Worm (Caenorhabditis elegans) whole organism, dauer: Measurements from ENCODE around the gene ZK632.11.

Source experiments
- unc-62 ChIP-seq: sonication (generic microtip); optimal IDR thresholded peaks from 2 replicates; lab custom pipeline; 2017; ENCODE audit warnings: missing biosample characterization, missing genetic modification reagents, missing genetic modification characterization

Gene ZK632.11

DNA sequence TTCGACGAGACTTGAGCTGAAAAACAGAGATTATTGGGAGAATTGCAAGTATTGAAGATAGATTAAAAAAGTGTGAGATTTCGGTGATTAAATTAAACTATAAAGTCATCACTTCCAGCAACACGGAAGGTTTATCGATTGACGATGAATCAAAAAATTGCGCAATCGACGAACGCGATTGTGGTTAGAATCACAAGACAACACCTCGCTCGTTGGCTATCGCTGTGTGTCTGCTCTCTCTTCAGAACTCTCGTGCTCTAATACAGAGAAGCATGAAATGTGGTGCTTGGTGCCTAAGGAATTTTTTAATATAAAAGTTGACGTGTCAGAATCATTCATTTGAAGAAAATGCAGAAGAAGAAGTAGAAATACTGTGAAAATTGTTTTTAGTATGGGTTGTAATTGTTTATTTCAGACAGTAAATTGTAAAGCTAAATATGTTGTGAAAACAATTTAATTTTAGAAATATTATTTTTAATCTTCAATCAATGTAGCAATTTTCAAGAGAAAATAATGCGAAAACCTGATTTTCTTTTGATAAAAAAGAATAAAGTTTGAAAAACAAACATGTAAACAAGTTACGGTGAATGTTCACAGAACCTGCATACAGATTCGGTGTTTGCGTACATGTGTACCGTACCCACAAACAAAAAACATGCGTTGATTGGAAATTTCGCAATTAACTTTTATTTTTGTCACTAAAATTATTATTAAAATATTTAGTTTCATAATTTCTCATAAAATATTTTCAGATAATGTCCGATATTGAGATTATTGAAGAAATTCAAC is at the start of gene ZK632.11, which contains the start of gene ZK632.10:
Gene ZK632.11, plus strand, starts transcription at position 753 of the 789 bp plus-strand sequence.
Gene ZK632.10, minus strand, starts transcription at position 560 of the 789 bp plus-strand sequence.
- no peak for TF ChIP-seq unc-62 (GFP tag; lab: Kevin White, UChicago)

DNA sequence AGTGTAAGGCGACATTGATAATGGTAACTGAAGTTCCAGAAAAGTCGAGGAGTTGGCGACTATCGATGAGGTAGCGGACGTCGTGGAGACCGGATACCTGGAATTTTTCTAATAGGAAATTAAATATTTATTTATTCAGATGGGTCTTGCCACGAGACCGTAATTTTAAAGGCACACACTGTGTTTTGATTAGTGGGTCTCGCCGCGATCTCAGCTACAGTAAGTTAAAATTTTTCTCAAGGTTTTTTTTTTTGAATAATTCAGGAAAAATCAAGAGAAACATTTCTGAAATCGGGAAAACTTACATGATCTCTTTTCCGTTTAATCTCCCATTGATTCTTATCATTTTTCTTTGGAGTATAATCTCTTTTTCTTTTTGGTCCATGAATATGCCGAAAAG is 48.6 kb upstream of the ZK632.11 start:
- TF ChIP-seq unc-62 (GFP tag; lab: Kevin White, UChicago) = no peak

DNA sequence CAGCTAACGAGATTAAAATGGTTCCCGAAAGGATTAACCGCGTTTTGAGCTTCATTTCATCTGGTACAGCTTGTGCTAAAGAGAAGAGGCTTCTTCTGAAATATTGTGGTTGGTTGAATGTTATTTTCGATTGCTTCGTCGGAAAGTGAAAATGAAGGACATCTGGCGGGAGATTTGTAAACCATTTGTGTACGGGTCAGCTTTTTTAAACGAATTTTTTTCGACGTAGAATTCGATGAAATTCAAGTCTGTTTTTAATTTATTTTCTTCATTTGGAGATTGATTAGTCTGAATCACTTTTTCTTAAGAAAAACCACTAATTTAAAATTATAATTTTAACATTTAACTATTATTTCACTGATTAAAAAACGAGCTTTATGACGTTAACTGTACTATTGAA is 47.5 kb upstream of the ZK632.11 start, which contains the start of gene sqv-3:
Gene sqv-3, minus strand, starts transcription at position 101 of the 400 bp plus-strand sequence.
- TF ChIP-seq unc-62 (GFP tag; lab: Kevin White, UChicago) = no peak

DNA sequence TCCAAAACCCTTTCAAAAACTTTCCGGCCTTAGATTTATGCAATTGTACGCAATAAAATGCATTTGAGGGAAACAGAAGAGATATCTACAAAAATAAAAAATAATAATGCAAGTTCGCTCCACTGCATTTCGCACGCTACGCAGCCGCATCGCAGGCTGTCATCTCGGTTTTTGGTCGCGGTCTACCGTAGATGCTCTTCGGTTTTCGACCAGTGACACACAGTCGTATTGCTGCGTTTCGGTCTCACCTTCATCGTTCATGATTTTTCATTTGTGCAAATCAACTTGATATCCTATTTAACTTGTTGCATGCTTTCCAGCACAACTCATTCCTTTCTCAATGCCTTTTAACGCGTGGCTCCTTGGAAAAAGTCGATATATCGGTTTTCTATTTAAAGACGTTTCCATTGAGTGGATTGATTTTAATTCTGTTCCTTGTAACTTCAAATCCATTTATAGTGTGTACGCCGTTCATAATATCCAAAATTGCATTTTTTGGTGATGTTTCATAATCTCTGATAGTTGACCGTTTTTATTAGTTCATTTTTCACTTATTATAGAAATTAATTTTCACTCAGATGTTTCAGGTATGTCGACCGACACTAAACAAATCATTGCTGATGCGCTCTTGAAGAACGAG is 46.9 kb upstream of the ZK632.11 start, which contains the start of gene vha-1:
Gene vha-1, plus strand, starts transcription at position 590 of the 640 bp plus-strand sequence.
- TF ChIP-seq unc-62 (GFP tag; lab: Kevin White, UChicago) = no peak

DNA sequence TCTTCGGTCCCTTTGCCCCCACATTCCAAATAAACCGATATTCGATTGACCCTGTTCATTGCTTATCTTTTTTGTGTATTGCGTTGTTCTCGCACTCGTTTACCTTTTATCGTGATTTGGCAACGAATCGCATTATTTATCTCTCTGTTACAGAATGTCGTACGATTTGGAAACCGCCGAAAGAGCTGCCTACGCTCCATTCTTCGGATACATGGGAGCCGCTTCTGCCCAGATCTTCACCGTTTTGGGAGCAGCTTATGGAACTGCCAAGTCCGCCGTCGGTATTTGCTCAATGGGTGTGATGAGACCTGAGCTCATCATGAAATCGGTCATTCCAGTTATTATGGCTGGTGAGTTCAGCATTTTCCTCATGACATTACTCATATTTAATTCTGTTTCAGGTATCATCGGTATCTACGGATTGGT is 45.7 kb upstream of the ZK632.11 start, which contains the start of gene vha-2:
Gene vha-2, plus strand, starts transcription at position 154 of the 426 bp plus-strand sequence.
- no peak for TF ChIP-seq unc-62 (GFP tag; lab: Kevin White, UChicago)

DNA sequence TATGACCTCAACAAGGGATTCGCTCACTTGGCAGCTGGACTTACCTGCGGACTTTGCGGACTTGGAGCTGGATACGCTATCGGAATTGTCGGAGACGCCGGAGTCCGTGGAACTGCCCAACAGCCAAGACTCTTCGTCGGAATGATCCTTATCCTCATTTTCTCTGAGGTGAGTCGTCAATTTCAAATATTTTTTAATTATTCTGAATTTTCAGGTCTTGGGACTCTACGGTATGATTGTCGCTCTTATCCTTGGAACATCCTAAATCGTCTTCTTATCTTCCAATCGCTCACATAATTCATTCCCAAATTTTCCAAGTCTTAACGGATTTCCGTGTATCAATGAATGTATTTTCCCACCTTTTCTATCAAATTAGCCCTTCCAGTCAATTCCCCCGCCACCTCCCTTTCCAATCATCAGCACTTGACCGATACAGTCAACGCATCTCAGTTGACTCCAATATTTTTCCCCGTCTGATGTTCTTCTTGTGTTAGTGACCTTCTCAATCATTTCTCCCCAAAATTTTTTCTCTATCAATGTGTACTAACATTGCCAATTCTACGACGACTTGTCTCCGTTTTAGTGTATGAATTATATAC is 45.1 kb upstream of the ZK632.11 start, which contains the start of gene R10E11.6:
Gene R10E11.6, plus strand, starts transcription at position 524 of the 599 bp plus-strand sequence.
- no peak for TF ChIP-seq unc-62 (GFP tag; lab: Kevin White, UChicago)

DNA sequence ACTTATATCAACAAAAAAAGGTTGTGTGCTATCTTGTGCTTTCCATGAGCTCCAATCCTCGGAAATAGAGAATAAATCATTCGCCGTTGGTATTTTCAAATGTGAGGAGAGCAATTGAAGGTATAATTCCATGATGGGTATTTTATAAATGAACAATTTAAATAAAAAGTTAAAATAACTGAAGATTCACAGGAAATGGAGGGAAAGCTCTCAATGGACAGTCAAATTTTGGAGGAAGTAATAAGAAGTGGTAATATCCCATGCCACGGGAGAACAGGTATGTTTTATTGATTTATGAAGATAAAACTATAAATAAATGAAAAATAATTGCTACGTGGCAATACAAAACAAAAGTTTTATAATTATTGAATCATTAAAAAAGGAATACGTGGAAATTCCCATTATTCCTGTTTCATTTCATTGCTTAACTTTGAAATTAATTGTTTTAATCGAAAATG is 44.6 kb upstream of the ZK632.11 start:
- TF ChIP-seq unc-62 (GFP tag; lab: Kevin White, UChicago) = no peak

DNA sequence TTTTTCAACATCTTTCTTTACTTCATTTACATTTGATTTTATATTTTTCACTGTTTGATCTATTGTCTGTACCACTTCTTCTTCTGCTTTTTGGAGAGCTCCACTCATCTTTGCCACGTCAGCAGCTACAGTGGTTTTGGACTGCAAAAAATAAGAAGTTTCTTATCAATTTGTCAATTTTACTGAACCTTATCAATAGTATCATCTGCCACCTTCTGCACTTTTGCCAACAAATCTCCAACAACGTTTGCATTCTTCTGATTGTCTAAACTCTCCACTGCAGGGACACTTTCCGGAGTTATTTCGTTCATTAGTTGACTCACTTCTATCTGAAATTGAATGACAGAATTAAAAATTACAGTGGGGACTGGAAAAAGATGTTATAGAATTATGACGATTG is 40.9 kb upstream of the ZK632.11 start:
- no peak for TF ChIP-seq unc-62 (GFP tag; lab: Kevin White, UChicago)

DNA sequence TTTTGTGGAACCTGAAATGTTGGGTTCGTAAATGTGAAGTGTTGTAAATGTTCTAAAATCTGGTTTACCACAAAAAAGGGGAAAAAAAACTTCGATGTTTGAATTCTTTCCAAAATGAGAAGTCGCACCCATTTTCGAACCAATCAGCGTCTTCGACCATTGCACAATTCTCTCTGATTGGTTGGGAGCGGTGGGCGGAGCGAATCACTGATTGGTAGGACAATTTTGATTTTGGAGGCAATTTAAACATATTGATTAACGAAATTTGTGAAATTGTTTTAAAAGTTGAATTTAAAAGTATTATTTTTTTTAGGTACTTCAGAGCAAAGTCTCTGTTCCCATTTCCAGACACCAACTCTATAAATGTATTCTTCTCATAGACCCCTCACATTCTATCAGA is 38.6 kb upstream of the ZK632.11 start:
- no peak for TF ChIP-seq unc-62 (GFP tag; lab: Kevin White, UChicago)

DNA sequence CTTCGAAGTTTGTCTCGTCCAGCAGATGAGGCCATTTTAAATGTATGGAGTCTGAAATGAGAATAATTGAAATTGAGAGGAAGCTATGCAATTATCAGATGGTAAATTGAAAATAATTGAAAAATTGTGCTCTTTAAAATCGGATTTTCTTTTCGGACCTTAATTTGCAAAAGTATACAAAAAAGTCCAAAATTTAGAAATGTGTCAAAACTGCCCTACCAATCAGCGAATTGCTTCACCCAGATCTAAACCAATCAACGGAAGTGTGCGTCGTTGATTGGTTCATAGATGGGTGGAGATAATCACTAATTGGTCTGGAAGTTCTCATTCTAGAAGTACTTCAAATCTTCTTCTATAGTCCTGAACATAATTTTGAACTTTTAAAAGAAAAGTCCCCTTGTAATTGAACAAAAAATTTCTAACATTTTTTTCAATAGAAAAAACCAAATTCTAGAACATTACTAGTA is 38.1 kb upstream of the ZK632.11 start, which contains the start of gene R10E11.5:
Gene R10E11.5, minus strand, starts transcription at position 51 of the 467 bp plus-strand sequence.
- no peak for TF ChIP-seq unc-62 (GFP tag; lab: Kevin White, UChicago)

DNA sequence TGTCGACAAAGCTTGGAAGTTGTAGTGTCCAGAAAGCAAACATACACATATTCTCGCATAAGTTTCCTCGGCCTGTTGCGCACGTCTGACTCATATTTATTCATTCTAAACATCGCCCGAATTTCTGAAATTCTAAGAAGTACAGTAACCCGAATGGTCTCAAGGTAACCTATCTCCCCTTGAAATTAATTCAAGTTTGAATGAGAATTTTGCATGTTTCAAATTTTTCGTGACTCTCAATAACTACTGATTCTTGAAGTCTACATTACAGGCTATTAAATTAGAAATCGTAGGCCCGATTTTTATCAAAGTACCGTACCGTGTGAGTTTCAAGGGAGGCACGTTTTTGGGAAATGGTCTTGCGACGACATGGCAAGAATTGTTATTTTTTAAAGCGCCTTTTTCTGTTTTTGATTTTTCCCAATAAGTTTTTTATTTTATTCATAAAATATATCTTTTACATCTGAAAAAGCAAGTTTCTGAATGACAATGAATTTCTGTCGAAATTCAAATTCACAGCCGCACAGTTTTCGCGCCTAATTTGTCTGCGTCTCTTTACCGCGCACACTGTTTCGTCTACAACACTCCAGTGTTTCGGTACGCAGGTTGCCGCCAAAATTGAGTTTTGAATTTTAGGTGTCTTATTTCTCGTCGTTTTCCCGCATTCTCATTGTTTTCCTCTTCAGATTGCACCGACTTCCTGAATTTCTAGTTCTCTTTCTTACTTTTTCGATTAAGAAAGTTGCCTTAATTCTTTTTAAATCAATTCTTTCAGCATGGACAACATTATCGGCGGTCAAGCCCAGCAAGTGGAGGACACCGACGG is 33.9 kb upstream of the ZK632.11 start, which contains the start of the genes R10E11.9 and mcm-6:
Gene R10E11.9, minus strand, starts transcription at position 51 of the 826 bp plus-strand sequence.
Gene mcm-6, plus strand, starts transcription at position 776 of the 826 bp plus-strand sequence.
- no peak for TF ChIP-seq unc-62 (GFP tag; lab: Kevin White, UChicago)

DNA sequence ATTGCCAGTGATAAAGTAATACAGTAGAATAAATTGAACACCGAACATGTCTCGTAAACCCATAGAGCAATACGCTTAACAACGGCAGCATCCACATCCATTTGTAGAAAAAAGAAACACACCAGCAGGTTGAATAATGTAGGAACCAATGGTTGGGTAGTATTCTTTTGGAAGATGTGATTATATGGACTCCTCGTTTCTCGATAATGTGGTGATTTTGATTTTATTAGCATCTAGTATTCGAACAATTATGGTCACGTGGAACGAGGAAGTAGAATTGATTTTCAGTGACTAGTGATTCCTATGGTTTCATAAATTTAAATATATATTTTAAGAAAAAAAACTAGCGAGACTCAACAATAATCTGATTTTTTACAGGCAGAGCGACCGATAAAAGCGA is 31.3 kb upstream of the ZK632.11 start, which contains the start of gene srxa-10:
Gene srxa-10, minus strand, starts transcription at position 101 of the 400 bp plus-strand sequence.
- TF ChIP-seq unc-62 (GFP tag; lab: Kevin White, UChicago) = no peak

DNA sequence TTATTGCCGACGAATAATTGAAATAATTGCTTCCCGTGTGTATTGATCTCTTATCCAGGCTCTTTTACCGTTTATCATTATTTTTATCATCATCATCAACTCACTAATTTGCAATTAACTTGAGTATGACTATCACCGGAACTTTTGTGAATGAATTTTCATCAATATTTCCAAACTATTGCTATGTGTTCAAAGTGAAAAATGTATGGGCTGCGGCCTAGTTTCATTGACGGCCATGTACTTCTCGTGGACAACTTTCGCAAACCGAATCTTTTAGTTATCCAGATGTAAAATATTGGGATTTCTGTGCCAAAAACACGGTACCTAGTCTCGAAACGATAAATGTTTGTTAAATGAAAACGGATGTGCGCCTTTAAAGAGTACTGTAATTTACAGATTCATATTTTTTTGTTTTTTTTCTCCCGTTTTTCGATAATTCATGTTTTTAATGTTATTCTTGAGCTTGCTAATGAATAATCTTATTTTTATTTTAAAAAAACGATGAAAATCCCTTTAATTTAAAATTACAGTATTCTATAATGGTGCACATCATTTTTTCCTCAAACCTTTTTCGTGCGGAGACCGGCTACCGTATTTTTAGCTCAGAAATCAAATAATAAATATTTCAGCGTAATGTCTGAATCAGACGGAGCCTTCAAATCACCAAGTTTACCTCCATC is 29.1 kb upstream of the ZK632.11 start, which contains the start of gene ZK632.2:
Gene ZK632.2, plus strand, starts transcription at position 630 of the 680 bp plus-strand sequence.
- no peak for TF ChIP-seq unc-62 (GFP tag; lab: Kevin White, UChicago)

DNA sequence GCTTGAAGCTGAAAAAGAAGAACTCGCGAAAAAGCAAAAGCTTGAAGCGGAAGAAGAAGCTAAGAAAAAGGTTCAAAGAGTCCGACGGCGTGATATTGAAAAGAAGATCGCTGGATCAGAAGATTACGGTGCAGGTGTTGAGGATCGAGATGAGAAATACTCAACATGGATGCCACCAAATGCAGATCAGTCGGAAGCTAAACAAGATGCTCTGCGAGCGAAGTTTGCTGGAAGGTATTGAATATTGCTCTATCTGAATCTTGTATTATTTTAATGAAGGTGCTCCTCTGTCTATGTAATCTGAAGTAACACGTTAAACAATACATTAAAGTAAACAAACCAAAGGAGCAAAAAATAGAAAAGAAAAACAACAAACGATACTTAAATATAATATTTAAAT is 25.7 kb upstream of the ZK632.11 start:
- no peak for TF ChIP-seq unc-62 (GFP tag; lab: Kevin White, UChicago)
